Fruit fly (Drosophila melanogaster): ENCODE results near the gene cDIP.

cDIP gene

DNA sequence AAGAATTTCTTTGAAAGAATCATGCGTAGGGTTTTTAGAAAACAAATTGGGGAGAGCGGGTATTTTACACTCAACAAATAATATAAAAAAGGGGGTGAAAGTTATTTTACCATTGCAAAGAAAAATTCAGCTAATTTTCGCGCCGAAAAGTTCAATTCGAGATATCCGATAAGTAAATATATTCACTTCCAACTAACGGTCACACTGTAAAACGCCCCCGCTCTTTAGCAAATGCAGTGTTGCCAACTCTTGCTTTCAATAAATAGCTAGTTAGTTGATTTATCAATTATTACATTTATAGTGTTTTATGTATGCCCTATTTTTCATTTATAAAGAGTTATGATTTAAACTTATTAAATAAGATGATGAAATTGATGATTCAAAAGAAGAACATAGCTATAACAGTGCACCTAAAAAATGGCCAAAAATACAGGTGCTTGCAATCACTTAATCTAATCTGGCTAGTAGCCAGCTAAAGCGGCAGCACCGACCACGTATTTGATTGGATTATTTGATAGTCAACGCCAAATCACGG is 22.6 kb downstream of the cDIP start, which contains the start of gene meigo (continued):
- TF ChIP-seq Blimp-1 (GFP tag; optimal IDR thresholded peaks at IDR 0.05) (peak; percentile 64), al (GFP tag; IDR thresholded peaks at IDR 0.05) (peak; percentile 45; the same call in 1 of the 2 replicates), row (GFP tag; IDR thresholded peaks at IDR 0.05) (peak; percentile 95), schlank (tag; optimal IDR thresholded peaks at IDR 0.05) (peak; percentile 17), CG18011 (GFP tag; optimal IDR thresholded peaks at IDR 0.05) (peak; percentile 54), CG4617 (GFP tag; optimal IDR thresholded peaks at IDR 0.05; ENCODE audit: borderline replicate concordance) (peak; percentile 68), CG8944 (GFP tag; optimal IDR thresholded peaks at IDR 0.05) (peak; percentile 48), CG1832 (GFP tag; optimal IDR thresholded peaks at IDR 0.05) (no peak), CG3163 (GFP tag; optimal IDR thresholded peaks at IDR 0.05) (no peak), ssp (GFP tag; IDR thresholded peaks at IDR 0.05) (peak; percentile 57), Sry-δ (GFP tag; optimal IDR thresholded peaks at IDR 0.05) (peak; percentile 59), kni (GFP tag; optimal IDR thresholded peaks at IDR 0.05) (peak; percentile 43), tap (tag; optimal IDR thresholded peaks at IDR 0.05) (no peak), ab (GFP tag; optimal IDR thresholded peaks at IDR 0.05) (no peak), CG10462 (GFP tag; optimal IDR thresholded peaks at IDR 0.05) (no peak), CG12155 (GFP tag; optimal IDR thresholded peaks at IDR 0.05) (peak; percentile 71), sens-2 (GFP tag; IDR thresholded peaks at IDR 0.05) (0 out of 2 replicates have a peak, but pooled peaks have one; percentile 33), zen2 (GFP tag; IDR thresholded peaks at IDR 0.05; ENCODE audit: partially characterized antibody) (no peak), CG8924 (tag; optimal IDR thresholded peaks at IDR 0.05) (peak; percentile 66), so (GFP tag; IDR thresholded peaks at IDR 0.05) (0 out of 3 replicates have a peak, but pooled peaks have one; percentile 51), CG4854 (GFP tag; optimal IDR thresholded peaks at IDR 0.05) (peak; percentile 49), CG14050 (GFP tag; IDR thresholded peaks at IDR 0.05) (peak; percentile 43; the same call in 1 of the 3 replicates), CG2120 (GFP tag; optimal IDR thresholded peaks at IDR 0.05) (peak; percentile 87), grau (tag; optimal IDR thresholded peaks at IDR 0.05) (peak; percentile 80), CG6272 (GFP tag; IDR thresholded peaks at IDR 0.05) (peak; percentile 65), B-H1 (GFP tag; IDR thresholded peaks at IDR 0.05) (peak; percentile 45; the same call in 2 of the 3 replicates), CG7786 (GFP tag; optimal IDR thresholded peaks at IDR 0.05) (peak; percentile 46), CG3995 (GFP tag; optimal IDR thresholded peaks at IDR 0.05) (peak; percentile 89), CG9932 (GFP tag; IDR thresholded peaks at IDR 0.05) (peak; percentile 73), CG4360 (GFP tag; IDR thresholded peaks at IDR 0.05) (no peak), CG15514 (GFP tag; optimal IDR thresholded peaks at IDR 0.05) (peak; percentile 82), mirr (GFP tag; optimal IDR thresholded peaks at IDR 0.05) (peak; percentile 10), CG30403 (GFP tag; optimal IDR thresholded peaks at IDR 0.05) (peak; percentile 73), crol (GFP tag; IDR thresholded peaks at IDR 0.05) (no peak), B-H2 (GFP tag; optimal IDR thresholded peaks at IDR 0.05) (peak; percentile 80), Lim3 (GFP tag; IDR thresholded peaks at IDR 0.05) (no peak), Dfd (GFP tag; optimal IDR thresholded peaks at IDR 0.05) (no peak), CG1603 (tag; optimal IDR thresholded peaks at IDR 0.05) (peak; percentile 60), pzg (GFP tag; optimal IDR thresholded peaks at IDR 0.05) (peak; percentile 83), mam (GFP tag; optimal IDR thresholded peaks at IDR 0.05) (peak; percentile 67), CG31365 (tag; optimal IDR thresholded peaks at IDR 0.05) (no peak), CG10979 (tag; optimal IDR thresholded peaks at IDR 0.05) (peak; percentile 60), MESR4 (GFP tag; optimal IDR thresholded peaks at IDR 0.05) (no peak), CG9437 (GFP tag; optimal IDR thresholded peaks at IDR 0.05) (peak; percentile 58), CG3065 (GFP tag; optimal IDR thresholded peaks at IDR 0.05) (peak; percentile 54), cato (GFP tag; optimal IDR thresholded peaks at IDR 0.05; ENCODE audit: borderline replicate concordance) (peak; percentile 51), sna (GFP tag; IDR thresholded peaks at IDR 0.05; ENCODE audit: partially characterized antibody) (0 out of 2 replicates have a peak, but pooled peaks have one; percentile 49), CG8388 (GFP tag; optimal IDR thresholded peaks at IDR 0.05) (peak; percentile 50), CG6765 (GFP tag; optimal IDR thresholded peaks at IDR 0.05) (no peak), tgo (GFP tag; IDR thresholded peaks at IDR 0.05) (peak; percentile 66)

All from whole organism, embryonic.